Worm (Caenorhabditis elegans) whole organism, early embryonic: ENCODE measurements around the gene ZK632.4.

ENCODE experiments used
- aly-1 ChIP-seq: sonication (generic microtip); optimal IDR thresholded peaks from 2 replicates; lab custom pipeline; 2016; ENCODE audit warnings: missing genetic modification characterization, missing compliant biosample characterization
- ama-1 ChIP-seq: fragments of 150-350 bp; optimal IDR thresholded peaks from 2 replicates; lab custom pipeline; 2014
- ceh-13 ChIP-seq: fragments of 200-800 bp; sonication (Bioruptor generic); optimal IDR thresholded peaks from 2 replicates; lab custom pipeline; 2018; ENCODE audit warnings: mild to moderate bottlenecking, missing genetic modification characterization, missing compliant biosample characterization
- flt-1 ChIP-seq: fragments of 200-800 bp; sonication (Bioruptor generic); IDR thresholded peaks from 2 replicates; pipeline ENCODE4 v1.3.6; 2022; ENCODE audit warnings: missing genetic modification characterization, missing compliant biosample characterization
- hmbx-1 ChIP-seq: sonication (generic microtip); optimal IDR thresholded peaks from 2 replicates; lab custom pipeline; 2016; ENCODE audit warnings: mild to moderate bottlenecking, missing genetic modification characterization, missing compliant biosample characterization
- hmg-4 ChIP-seq: fragments of 200-800 bp; sonication (Bioruptor generic); optimal IDR thresholded peaks from 2 replicates; lab custom pipeline; 2018; ENCODE audit warnings: mild to moderate bottlenecking, missing genetic modification characterization, missing compliant biosample characterization
- pes-1 ChIP-seq: fragments of 200-800 bp; sonication (Bioruptor generic); IDR thresholded peaks from 2 replicates; pipeline ENCODE4 v1.3.6; 2022; ENCODE audit warnings: missing genetic modification reagents, missing genetic modification characterization, missing compliant biosample characterization
- scrt-1 ChIP-seq: fragments of 200-800 bp; sonication (Bioruptor generic); IDR thresholded peaks from 2 replicates; pipeline ENCODE4 v1.3.6; 2022; ENCODE audit warnings: missing genetic modification characterization, missing compliant biosample characterization
- tbx-11 ChIP-seq: fragments of 200-800 bp; sonication (Bioruptor generic); IDR thresholded peaks from 2 replicates; pipeline ENCODE4 v1.3.6; 2022; ENCODE audit warnings: missing genetic modification characterization, missing compliant biosample characterization
- tra-4 ChIP-seq: sonication (generic microtip); optimal IDR thresholded peaks from 2 replicates; lab custom pipeline; 2017; ENCODE audit warnings: missing genetic modification characterization, missing compliant biosample characterization

ce11 chrIII:9796448-9796847, 10.8 kb downstream of the ZK632.4 start, which contains the start of gene srxa-10:
- no peak for TF ChIP-seq ama-1
- no peak for TF ChIP-seq hmbx-1 (tag; lab: Kevin White, UChicago)
- TF ChIP-seq tbx-11 (GFP tag; lab: Robert Waterston, UW), result no peak
- no peak for TF ChIP-seq flt-1 (GFP tag; lab: Robert Waterston, UW)
- TF ChIP-seq tra-4 (tag; lab: Kevin White, UChicago), result no peak
- TF ChIP-seq pes-1, result no peak
- no peak for TF ChIP-seq scrt-1 (GFP tag; lab: Robert Waterston, UW)
- no peak for TF ChIP-seq ceh-13 (GFP tag; lab: Kevin White, UChicago)
- no peak for TF ChIP-seq aly-1 (tag; lab: Kevin White, UChicago)
- TF ChIP-seq hmg-4, result no peak
